Fruit fly (Drosophila melanogaster) whole organism, wandering third instar larva: ENCODE results near the gene CG5191.

Experiments
- Dfd ChIP-seq: fragments of >200 bp; optimal IDR thresholded peaks from 2 replicates; lab custom pipeline; 2017; ENCODE audit warnings: missing biosample characterization, missing genetic modification characterization
- Myc ChIP-seq: fragments of >200 bp; optimal IDR thresholded peaks from 2 replicates; lab custom pipeline; 2017
- h ChIP-seq: fragments of 200-800 bp; sonication (Bioruptor generic); optimal IDR thresholded peaks from 3 replicates; lab custom pipeline; 2016; ENCODE audit warnings: missing biosample characterization, mild to moderate bottlenecking, missing genetic modification characterization
- lola ChIP-seq: fragments of >200 bp; optimal IDR thresholded peaks from 2 replicates; lab custom pipeline; 2017; ENCODE audit warnings: missing biosample characterization, missing genetic modification characterization
- pan ChIP-seq: fragments of >200 bp; optimal IDR thresholded peaks from 2 replicates; lab custom pipeline; 2017
- psq ChIP-seq: fragments of 200-800 bp; sonication (Bioruptor generic); optimal IDR thresholded peaks from 3 replicates; lab custom pipeline; 2017; ENCODE audit warnings: missing biosample characterization, mild to moderate bottlenecking, missing genetic modification characterization, moderate library complexity
- tai ChIP-seq: sonication (Bioruptor generic); optimal IDR thresholded peaks from 2 replicates; lab custom pipeline; 2016; ENCODE audit warnings: missing biosample characterization, missing genetic modification characterization
- usp ChIP-seq: fragments of >200 bp; optimal IDR thresholded peaks from 2 replicates; lab custom pipeline; 2017; ENCODE audit warnings: missing biosample characterization, missing genetic modification characterization

dm6 chr3R:20565546-20565948 lies 4.9 kb downstream of the CG5191 start:
- TF ChIP-seq psq (GFP tag; lab: Kevin White, UChicago), result no peak
- no peak for TF ChIP-seq Dfd
- TF ChIP-seq lola (GFP tag; lab: Kevin White, UChicago), result no peak
- TF ChIP-seq h, result peak; percentile 10
- no peak for TF ChIP-seq tai (GFP tag; lab: Kevin White, UChicago)
- TF ChIP-seq Myc (lab: Kevin White, UChicago), result no peak
- TF ChIP-seq pan (lab: Kevin White, UChicago), result no peak
- no peak for TF ChIP-seq usp (GFP tag; lab: Kevin White, UChicago)
